Worm (Caenorhabditis elegans): ENCODE measurements around the gene D1044.4.

D1044.4 gene

ce11 chrIII:5478011-5478410, 43.8 kb downstream of the D1044.4 start, which contains the start of gene R02F2.10:
TSS of gene R02F2.10 (plus strand) at chrIII:5478311.
- TF ChIP-seq tbx-8 (GFP tag; optimal IDR thresholded peaks at IDR 0.05) (no peak), mep-1 (tag; optimal IDR thresholded peaks at IDR 0.05) (no peak), unc-120 (tag; optimal IDR thresholded peaks at IDR 0.05; ENCODE audit: poor library complexity, severe bottlenecking) (no peak), mls-2 (tag; optimal IDR thresholded peaks at IDR 0.05) (no peak), elt-3 (tag; optimal IDR thresholded peaks at IDR 0.05) (no peak), drap-1 (GFP tag; optimal IDR thresholded peaks at IDR 0.05) (no peak), cnd-1 (tag; optimal IDR thresholded peaks at IDR 0.05) (no peak), lin-32 (GFP tag; optimal IDR thresholded peaks at IDR 0.05) (no peak), unc-39 (tag; optimal IDR thresholded peaks at IDR 0.05) (no peak), ztf-11 (tag; optimal IDR thresholded peaks at IDR 0.05) (no peak), ces-1 (GFP tag; optimal IDR thresholded peaks at IDR 0.05) (no peak)

ce11 chrIII:5474176-5474575, 47.7 kb downstream of the D1044.4 start, which contains the start of gene lon-1:
TSS of gene lon-1 (plus strand) at chrIII:5474476.
- no peak for TF ChIP-seq elt-1 (tag; optimal IDR thresholded peaks at IDR 0.05; ENCODE audit: borderline replicate concordance, insufficient read depth)
- TF ChIP-seq ces-1 (GFP tag; optimal IDR thresholded peaks at IDR 0.05): no peak
- TF ChIP-seq ceh-43 (GFP tag; optimal IDR thresholded peaks at IDR 0.05): no peak
- TF ChIP-seq nhr-2 (tag; optimal IDR thresholded peaks at IDR 0.05): no peak
- no peak for TF ChIP-seq unc-39 (tag; optimal IDR thresholded peaks at IDR 0.05)
- TF ChIP-seq ceh-39 (tag; optimal IDR thresholded peaks at IDR 0.05): no peak
- no peak for TF ChIP-seq cnd-1 (tag; optimal IDR thresholded peaks at IDR 0.05)
- TF ChIP-seq tbx-8 (GFP tag; optimal IDR thresholded peaks at IDR 0.05): no peak
- no peak for TF ChIP-seq nhr-237 (tag; optimal IDR thresholded peaks at IDR 0.05)

ce11 chrIII:5472693-5473092, 49.1 kb downstream of the D1044.4 start:
- TF ChIP-seq mab-5 (tag; optimal IDR thresholded peaks at IDR 0.05) (no peak), tbx-8 (GFP tag; optimal IDR thresholded peaks at IDR 0.05) (no peak), nhr-237 (tag; optimal IDR thresholded peaks at IDR 0.05) (no peak), blmp-1 (tag; optimal IDR thresholded peaks at IDR 0.05) (no peak), nhr-28 (tag; optimal IDR thresholded peaks at IDR 0.05) (no peak), ztf-11 (tag; optimal IDR thresholded peaks at IDR 0.05) (no peak), unc-120 (tag; optimal IDR thresholded peaks at IDR 0.05; ENCODE audit: poor library complexity, severe bottlenecking) (no peak), ham-2 (GFP tag; optimal IDR thresholded peaks at IDR 0.05) (no peak), ceh-83 (GFP tag; optimal IDR thresholded peaks at IDR 0.05) (no peak), flh-1 (GFP tag; optimal IDR thresholded peaks at IDR 0.05) (no peak), unc-62 (GFP tag; optimal IDR thresholded peaks at IDR 0.05) (no peak), drap-1 (GFP tag; optimal IDR thresholded peaks at IDR 0.05) (no peak), nhr-76 (tag; optimal IDR thresholded peaks at IDR 0.05) (no peak), sptf-1 (tag; optimal IDR thresholded peaks at IDR 0.05) (no peak), zip-8 (tag; optimal IDR thresholded peaks at IDR 0.05) (no peak)

All from whole organism, mixed stage, embryonic.